Fruit fly (Drosophila melanogaster) whole organism, adult: ENCODE results near the gene eIF1A.

Experiments used
- CG14711 ChIP-seq: fragments of 200-800 bp; sonication (Bioruptor generic); optimal IDR thresholded peaks from 2 replicates; lab custom pipeline; 2018; ENCODE audit warnings: missing biosample characterization, mild to moderate bottlenecking, missing genetic modification characterization, moderate library complexity
- CG1620 ChIP-seq: fragments of 200-800 bp; sonication (Bioruptor generic); optimal IDR thresholded peaks from 2 replicates; lab custom pipeline; 2016; ENCODE audit warnings: missing biosample characterization, missing genetic modification characterization
- Clk ChIP-seq: fragments of 200-800 bp; sonication (Bioruptor generic); optimal IDR thresholded peaks from 2 replicates; lab custom pipeline; 2017; ENCODE audit warnings: missing biosample characterization, missing genetic modification characterization
- Crg-1 ChIP-seq: fragments of 200-800 bp; sonication (Bioruptor generic); optimal IDR thresholded peaks from 2 replicates; lab custom pipeline; 2016; ENCODE audit warnings: missing biosample characterization, missing genetic modification characterization
- Hr96 ChIP-seq: fragments of 200-800 bp; sonication (Bioruptor generic); optimal IDR thresholded peaks from 2 replicates; lab custom pipeline; 2016; ENCODE audit warnings: missing biosample characterization, missing genetic modification characterization
- Mnt ChIP-seq: fragments of 200-800 bp; sonication (Bioruptor generic); optimal IDR thresholded peaks from 2 replicates; lab custom pipeline; 2016; ENCODE audit warnings: missing biosample characterization, mild to moderate bottlenecking, missing genetic modification characterization
- bab1 ChIP-seq: fragments of 200-800 bp; sonication (Bioruptor generic); optimal IDR thresholded peaks from 3 replicates; lab custom pipeline; 2019; ENCODE audit warnings: missing biosample characterization, mild to moderate bottlenecking, missing genetic modification characterization, moderate library complexity
- cic ChIP-seq: fragments of 200-800 bp; sonication (Bioruptor generic); optimal IDR thresholded peaks from 2 replicates; lab custom pipeline; 2017; ENCODE audit warnings: missing biosample characterization, mild to moderate bottlenecking, missing genetic modification characterization, moderate library complexity
- cnc ChIP-seq, 2 experiments: fragments of >200 bp; optimal IDR thresholded peaks; 2 replicates each; lab custom pipeline; 2017
- ovo ChIP-seq: fragments of 200-800 bp; sonication (Bioruptor generic); optimal IDR thresholded peaks from 2 replicates; lab custom pipeline; 2016; ENCODE audit warnings: missing biosample characterization, missing genetic modification characterization
- pad ChIP-seq: fragments of 200-800 bp; sonication (Bioruptor generic); optimal IDR thresholded peaks from 3 replicates; lab custom pipeline; 2017; ENCODE audit warnings: missing biosample characterization, missing genetic modification characterization, mild to moderate bottlenecking, moderate library complexity, missing genetic modification reagents

- TF ChIP-seq cnc (optimal IDR thresholded peaks at IDR 0.05; lab: Kevin White, UChicago) (no peak), Clk (GFP tag; lab: Kevin White, UChicago) (no peak), pad (no peak), CG14711 (tag; lab: Kevin White, UChicago) (no peak), cic (GFP tag; lab: Kevin White, UChicago) (no peak), CG1620 (GFP tag; lab: Kevin White, UChicago) (no peak), bab1 (GFP tag; lab: Kevin White, UChicago) (no peak), Mnt (no peak), Crg-1 (GFP tag; lab: Kevin White, UChicago) (no peak), Hr96 (GFP tag; lab: Kevin White, UChicago) (no peak), ovo (GFP tag; lab: Kevin White, UChicago) (no peak)
Observed at dm6 chr3R:18295262-18295944, 20.9 kb downstream of the eIF1A start.
